Worm (Caenorhabditis elegans) whole organism, L1 larva: ENCODE results near the gene K12H6.9.

Source experiments
- blmp-1 ChIP-seq: fragments of 150-350 bp; optimal IDR thresholded peaks from 2 replicates; lab custom pipeline; 2014; ENCODE audit warnings: missing biosample characterization, missing genetic modification characterization
- ceh-82 ChIP-seq, 3 experiments: fragments of 150-350 bp in 1 of 3; sonication (generic microtip) in 2 of 3; optimal IDR thresholded peaks; 2 replicates each; lab custom pipeline; 2014 to 2017; ENCODE audit warnings: missing biosample characterization in 3 of 3, missing genetic modification characterization in 3 of 3
- snpc-4 ChIP-seq: fragments of 150-350 bp; optimal IDR thresholded peaks from 2 replicates; lab custom pipeline; 2014; ENCODE audit warnings: missing biosample characterization, missing genetic modification characterization

ce11 chrII:2780804-2781203 is 43.4 kb upstream of the K12H6.9 start:
- TF ChIP-seq ceh-82 (tag; optimal IDR thresholded peaks at IDR 0.05; lab: Kevin White, UChicago) (no peak), blmp-1 (tag; lab: Kevin White, UChicago) (no peak), snpc-4 (tag; lab: Kevin White, UChicago) (no peak)
